Worm (Caenorhabditis elegans) whole organism, L1 larva: ENCODE results near the gene C25A8.1.

ENCODE experiments used
- aly-2 ChIP-seq: fragments of 150-350 bp; optimal IDR thresholded peaks from 2 replicates; lab custom pipeline; 2014; ENCODE audit warnings: missing biosample characterization, missing genetic modification characterization
- elt-3 ChIP-seq, 6 experiments: fragments of 150-350 bp in 1 of 6; sonication (generic microtip); optimal IDR thresholded peaks; 2 replicates each; lab custom pipeline; 2017 to 2018; ENCODE audit warnings: missing biosample characterization in 6 of 6, missing genetic modification characterization in 6 of 6, inconsistent platforms in 1 of 6
- fos-1 ChIP-seq: fragments of 150-350 bp; optimal IDR thresholded peaks from 2 replicates; lab custom pipeline; 2014; ENCODE audit warnings: missing biosample characterization, missing genetic modification characterization
- lir-3 ChIP-seq: sonication (generic microtip); optimal IDR thresholded peaks from 2 replicates; lab custom pipeline; 2016; ENCODE audit warnings: mild to moderate bottlenecking, missing genetic modification characterization, moderate library complexity, missing compliant biosample characterization; ENCODE audit not compliant: poor library complexity
- nhr-11 ChIP-seq: fragments of 150-350 bp; optimal IDR thresholded peaks from 2 replicates; lab custom pipeline; 2014; ENCODE audit warnings: missing biosample characterization, missing genetic modification characterization
- nhr-76 ChIP-seq: sonication (generic microtip); optimal IDR thresholded peaks from 2 replicates; lab custom pipeline; 2017; ENCODE audit warnings: missing biosample characterization, missing genetic modification characterization
- tbx-2 ChIP-seq: sonication (generic microtip); optimal IDR thresholded peaks from 2 replicates; lab custom pipeline; 2016; ENCODE audit warnings: missing genetic modification characterization, missing compliant biosample characterization
- unc-62 ChIP-seq: fragments of 150-350 bp; optimal IDR thresholded peaks from 2 replicates; lab custom pipeline; 2014; ENCODE audit warnings: missing biosample characterization, missing genetic modification reagents, missing genetic modification characterization

DNA sequence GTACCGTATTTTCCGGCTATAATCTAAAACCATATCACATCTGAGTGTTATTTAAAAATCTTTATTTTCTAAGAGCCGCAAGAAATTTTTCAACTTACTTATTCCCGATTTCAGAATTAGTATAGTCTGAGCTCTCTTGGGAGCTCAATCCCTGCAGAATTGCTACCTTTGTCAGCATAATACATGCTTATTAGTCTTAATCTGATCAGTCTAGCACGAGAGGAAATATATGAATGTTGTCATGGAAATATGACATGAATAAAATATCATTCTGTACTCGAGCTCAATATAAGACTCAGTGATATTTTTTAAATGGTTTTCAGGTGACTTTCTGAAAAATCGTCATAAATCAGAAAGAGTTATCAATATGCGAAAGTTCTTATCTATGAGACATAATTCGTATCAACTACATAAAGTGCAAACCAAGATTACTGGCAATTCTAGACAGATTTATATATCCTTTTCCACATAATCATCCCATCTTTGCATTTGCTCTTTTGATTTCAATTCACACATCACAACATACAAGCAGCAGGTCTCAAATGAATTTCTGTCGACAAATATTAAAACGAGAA is 34.5 kb downstream of the C25A8.1 start:
- TF ChIP-seq nhr-76 (tag; lab: Kevin White, UChicago) (no peak), nhr-11 (no peak), tbx-2 (tag; lab: Kevin White, UChicago) (no peak), elt-3 (tag; optimal IDR thresholded peaks at IDR 0.05; lab: Kevin White, UChicago) (no peak), lir-3 (tag; lab: Kevin White, UChicago) (no peak), aly-2 (no peak), unc-62 (GFP tag; lab: Kevin White, UChicago) (no peak), fos-1 (tag; lab: Kevin White, UChicago) (no peak)
